Fruit fly (Drosophila melanogaster): ENCODE data around the gene dmrt99B.
A peak's percentile ranks its signal among the peaks of the same experiment; 100 is the strongest.

Gene dmrt99B

dm6 chr3R:29711434-29711833 lies 19.0 kb downstream of the dmrt99B start:
- TF ChIP-seq CG18011 (GFP tag; optimal IDR thresholded peaks at IDR 0.05) (no peak), Pdp1 (GFP tag; optimal IDR thresholded peaks at IDR 0.05) (no peak), Ptx1 (GFP tag; IDR thresholded peaks at IDR 0.05) (peak; percentile 33; the same call in 1 of the 2 replicates), gem (tag; optimal IDR thresholded peaks at IDR 0.05) (peak; percentile 35), otp (GFP tag; IDR thresholded peaks at IDR 0.05) (0 out of 3 replicates have a peak, but pooled peaks have one; percentile 7), prd (optimal IDR thresholded peaks at IDR 0.05) (no peak), prd (GFP tag; IDR thresholded peaks at IDR 0.05) (peak; percentile 55; the same call in 2 of the 3 replicates), CG34422 (GFP tag; IDR thresholded peaks at IDR 0.05) (0 out of 3 replicates have a peak, but pooled peaks have one; percentile 30), Oli (tag; optimal IDR thresholded peaks at IDR 0.05) (peak; percentile 18), lola (GFP tag; optimal IDR thresholded peaks at IDR 0.05) (peak in 1 of 3 experiments; percentile 41), chn (GFP tag; optimal IDR thresholded peaks at IDR 0.05) (peak; percentile 6), sr (GFP tag; IDR thresholded peaks at IDR 0.05) (no peak), ci (GFP tag; IDR thresholded peaks at IDR 0.05) (peak; percentile 62; the same call in 2 of the 3 replicates), cg (GFP tag; optimal IDR thresholded peaks at IDR 0.05) (no peak), Elba2 (GFP tag; optimal IDR thresholded peaks at IDR 0.05) (no peak), CG14050 (GFP tag; IDR thresholded peaks at IDR 0.05) (no peak), CG12391 (tag; optimal IDR thresholded peaks at IDR 0.05) (peak; percentile 8), CG17328 (GFP tag; IDR thresholded peaks at IDR 0.05) (peak; percentile 59), ttk (GFP tag; IDR thresholded peaks at IDR 0.05) (peak; percentile 41; the same call in 1 of the 2 replicates), dm (GFP tag; optimal IDR thresholded peaks at IDR 0.05) (no peak), ERR (GFP tag; optimal IDR thresholded peaks at IDR 0.05) (no peak), CG2199 (GFP tag; IDR thresholded peaks at IDR 0.05) (no peak), Xrp1 (GFP tag; IDR thresholded peaks at IDR 0.05) (peak; percentile 43), CG6689 (GFP tag; IDR thresholded peaks at IDR 0.05) (0 out of 2 replicates have a peak, but pooled peaks have one; percentile 5), Abd-B (GFP tag; optimal IDR thresholded peaks at IDR 0.05) (peak; percentile 14), Med (GFP tag) (peak; percentile 53), Camta (GFP tag; optimal IDR thresholded peaks at IDR 0.05) (peak; percentile 2), phol (tag; optimal IDR thresholded peaks at IDR 0.05) (peak; percentile 19), CG10979 (tag; optimal IDR thresholded peaks at IDR 0.05) (peak; percentile 11), sens (GFP tag) (peak; percentile 81), CG11504 (tag; optimal IDR thresholded peaks at IDR 0.05) (peak; percentile 32), chif (GFP tag; optimal IDR thresholded peaks at IDR 0.05) (peak in 1 of 2 experiments; percentile 27), Optix (GFP tag; IDR thresholded peaks at IDR 0.05) (peak; percentile 46; the same call in 1 of the 3 replicates), yki (optimal IDR thresholded peaks at IDR 0.05) (no peak), H2.0 (GFP tag; IDR thresholded peaks at IDR 0.05) (0 out of 2 replicates have a peak, but pooled peaks have one; percentile 13), row (GFP tag; IDR thresholded peaks at IDR 0.05) (peak; percentile 35; the same call in 2 of the 3 replicates), CG4730 (GFP tag; IDR thresholded peaks at IDR 0.05) (no peak), dmrt99B (tag; optimal IDR thresholded peaks at IDR 0.05) (peak; percentile 49), nau (GFP tag; optimal IDR thresholded peaks at IDR 0.05) (no peak), bsh (GFP tag; optimal IDR thresholded peaks at IDR 0.05) (peak in 1 of 2 experiments; percentile 40), lmd (GFP tag; IDR thresholded peaks at IDR 0.05) (peak; percentile 33; the same call in 1 of the 2 replicates), CG7357 (GFP tag; IDR thresholded peaks at IDR 0.05) (no peak), dysf (GFP tag; IDR thresholded peaks at IDR 0.05) (0 out of 3 replicates have a peak, but pooled peaks have one; percentile 41), Ets97D (GFP tag; optimal IDR thresholded peaks at IDR 0.05) (no peak), CG7839 (tag; optimal IDR thresholded peaks at IDR 0.05) (peak; percentile 16), NC2α (GFP tag; optimal IDR thresholded peaks at IDR 0.05) (no peak), sens-2 (GFP tag; IDR thresholded peaks at IDR 0.05) (0 out of 2 replicates have a peak, but pooled peaks have one; percentile 14), fd96Cb (tag; optimal IDR thresholded peaks at IDR 0.05) (peak; percentile 3), CG3838 (GFP tag; optimal IDR thresholded peaks at IDR 0.05) (no peak), CG7745 (tag; optimal IDR thresholded peaks at IDR 0.05) (no peak), az2 (GFP tag; optimal IDR thresholded peaks at IDR 0.05) (peak; percentile 11)

All from whole organism, embryonic.